Worm (Caenorhabditis elegans): ENCODE results near the gene nmur-3.

- no peak for TF ChIP-seq nhr-11 (tag; optimal IDR thresholded peaks at IDR 0.05)
- no peak for TF ChIP-seq mab-5 (tag; optimal IDR thresholded peaks at IDR 0.05)
- TF ChIP-seq ceh-16 (tag; optimal IDR thresholded peaks at IDR 0.05) = no peak
- no peak for TF ChIP-seq mdl-1 (tag; optimal IDR thresholded peaks at IDR 0.05)
- TF ChIP-seq lin-39 (tag; optimal IDR thresholded peaks at IDR 0.05) = no peak
- TF ChIP-seq nhr-77 (tag; optimal IDR thresholded peaks at IDR 0.05) = no peak
- no peak for TF ChIP-seq R02D3.7 (tag; optimal IDR thresholded peaks at IDR 0.05)
- TF ChIP-seq unc-62 (GFP tag; optimal IDR thresholded peaks at IDR 0.05) = no peak
- peak; percentile 8 for TF ChIP-seq zag-1 (tag; optimal IDR thresholded peaks at IDR 0.05)
- TF ChIP-seq unc-55 (GFP tag; optimal IDR thresholded peaks at IDR 0.05) = peak; percentile 18
- TF ChIP-seq ceh-82 (tag; optimal IDR thresholded peaks at IDR 0.05) = no peak
These were observed 31.7 kb upstream of the nmur-3 start for ce11 chrX:4434577-4434976.

Data from whole organism, L2 larva.